Worm (Caenorhabditis elegans) whole organism, late embryonic: ENCODE measurements around the gene srh-40.

Experiments
- ama-1 ChIP-seq: fragments of 150-350 bp; optimal IDR thresholded peaks from 2 replicates; lab custom pipeline; 2014
- nfya-1 ChIP-seq: sonication (generic microtip); optimal IDR thresholded peaks from 2 replicates; lab custom pipeline; 2017; ENCODE audit warnings: missing genetic modification characterization, mild to moderate bottlenecking, missing compliant biosample characterization, antibody characterized with exemption, moderate library complexity
- nhr-232 ChIP-seq: sonication (generic microtip); optimal IDR thresholded peaks from 2 replicates; lab custom pipeline; 2016; ENCODE audit warnings: missing genetic modification characterization, missing compliant biosample characterization
- ref-2 ChIP-seq: sonication (generic microtip); optimal IDR thresholded peaks from 2 replicates; lab custom pipeline; 2016; ENCODE audit warnings: missing genetic modification characterization, missing compliant biosample characterization
- rnt-1 ChIP-seq: sonication (generic microtip); optimal IDR thresholded peaks from 2 replicates; lab custom pipeline; 2016; ENCODE audit warnings: missing genetic modification characterization, missing compliant biosample characterization
- unc-86 ChIP-seq: sonication (generic microtip); optimal IDR thresholded peaks from 2 replicates; lab custom pipeline; 2016; ENCODE audit warnings: missing genetic modification characterization, missing compliant biosample characterization

DNA sequence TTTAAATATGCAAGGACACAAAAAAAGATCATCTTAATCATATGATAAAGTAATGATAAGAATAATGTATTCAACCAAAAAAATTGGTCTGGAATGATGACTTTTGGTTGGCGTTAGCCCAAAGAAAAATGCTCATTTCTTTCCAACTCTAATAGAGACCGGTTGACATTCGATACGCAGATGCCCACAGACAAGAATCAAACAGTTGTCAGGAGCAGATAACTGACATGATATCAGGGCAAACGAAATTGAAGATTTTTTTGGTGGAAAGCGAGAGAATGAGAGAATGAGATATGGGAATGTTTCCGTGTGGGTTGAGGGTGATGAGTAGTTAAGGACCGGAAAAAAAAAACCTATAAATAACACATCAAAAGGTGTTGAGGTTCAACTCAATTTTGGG, 28.4 kb downstream of the srh-40 start:
- TF ChIP-seq nfya-1 (tag; lab: Kevin White, UChicago), result no peak
- no peak for TF ChIP-seq ama-1 (lab: Kevin White, UChicago)
- no peak for TF ChIP-seq rnt-1 (tag; lab: Kevin White, UChicago)
- TF ChIP-seq unc-86 (tag; lab: Kevin White, UChicago), result no peak
- no peak for TF ChIP-seq ref-2 (tag; lab: Kevin White, UChicago)
- TF ChIP-seq nhr-232 (tag; lab: Kevin White, UChicago), result no peak
